Fruit fly (Drosophila melanogaster) whole organism, embryonic: Measurements from ENCODE around the gene COX7AL2.

Source experiments
- B-H1 ChIP-seq: fragments of 200-800 bp; sonication (Bioruptor generic); IDR thresholded peaks from 3 replicates; pipeline ENCODE4 v1.3.6; 2022; ENCODE audit warnings: missing biosample characterization, missing genetic modification characterization
- BEAF-32 ChIP-seq: fragments of 200-800 bp; sonication (Bioruptor generic); optimal IDR thresholded peaks from 3 replicates; lab custom pipeline; 2017; ENCODE audit warnings: missing biosample characterization, missing genetic modification characterization, mild to moderate bottlenecking, moderate library complexity, missing genetic modification reagents
- CG10462 ChIP-seq: fragments of 200-800 bp; sonication (Bioruptor generic); optimal IDR thresholded peaks from 2 replicates; lab custom pipeline; 2016; ENCODE audit warnings: missing biosample characterization, missing genetic modification characterization
- CG14050 ChIP-seq: fragments of 200-800 bp; sonication (Bioruptor generic); IDR thresholded peaks from 3 replicates; pipeline ENCODE4 v1.3.6; 2022; ENCODE audit warnings: missing biosample characterization, missing genetic modification characterization
- CG14965 ChIP-seq: fragments of 200-800 bp; sonication (Bioruptor generic); optimal IDR thresholded peaks from 2 replicates; lab custom pipeline; 2016; ENCODE audit warnings: missing biosample characterization, missing genetic modification characterization, borderline replicate concordance
- CG15011 ChIP-seq: fragments of 200-800 bp; sonication (Bioruptor generic); optimal IDR thresholded peaks from 3 replicates; lab custom pipeline; 2018; ENCODE audit warnings: missing biosample characterization, mild to moderate bottlenecking, missing genetic modification characterization
- CG1603 ChIP-seq: fragments of 200-800 bp; sonication (Bioruptor generic); optimal IDR thresholded peaks from 2 replicates; lab custom pipeline; 2019; ENCODE audit warnings: missing biosample characterization, mild to moderate bottlenecking, missing genetic modification characterization, moderate library complexity
- CG1647 ChIP-seq: fragments of 200-800 bp; sonication (Bioruptor generic); optimal IDR thresholded peaks from 3 replicates; lab custom pipeline; 2016; ENCODE audit warnings: missing biosample characterization, missing genetic modification characterization
- CG17328 ChIP-seq: fragments of 200-800 bp; sonication (Bioruptor generic); IDR thresholded peaks from 2 replicates; pipeline ENCODE4 v1.3.6; 2022; ENCODE audit warnings: missing biosample characterization, missing genetic modification characterization
- CG17361 ChIP-seq: fragments of 200-800 bp; sonication (Bioruptor generic); IDR thresholded peaks from 3 replicates; pipeline ENCODE4 v1.3.6; 2022; ENCODE audit warnings: missing biosample characterization, missing genetic modification characterization
- CG17385 ChIP-seq: fragments of 200-800 bp; sonication (Bioruptor generic); optimal IDR thresholded peaks from 3 replicates; lab custom pipeline; 2018; ENCODE audit warnings: missing biosample characterization, mild to moderate bottlenecking, missing genetic modification characterization
- CG17802 ChIP-seq: fragments of 200-800 bp; sonication (Bioruptor generic); optimal IDR thresholded peaks from 2 replicates; lab custom pipeline; 2018; ENCODE audit warnings: missing biosample characterization, mild to moderate bottlenecking, missing genetic modification characterization, moderate library complexity
- CG18764 ChIP-seq: fragments of 200-800 bp; sonication (Bioruptor generic); optimal IDR thresholded peaks from 3 replicates; lab custom pipeline; 2016; ENCODE audit warnings: missing biosample characterization, missing genetic modification characterization
- CG2129 ChIP-seq: fragments of 200-800 bp; sonication (Bioruptor generic); IDR thresholded peaks from 2 replicates; pipeline ENCODE4 v1.3.6; 2022; ENCODE audit warnings: missing biosample characterization, missing genetic modification characterization; ENCODE audit not compliant: partially characterized antibody
- CG33213 ChIP-seq: fragments of 200-800 bp; sonication (Bioruptor generic); optimal IDR thresholded peaks from 3 replicates; lab custom pipeline; 2016; ENCODE audit warnings: missing biosample characterization, missing genetic modification characterization
- CG33557 ChIP-seq: fragments of 200-800 bp; sonication (Bioruptor generic); optimal IDR thresholded peaks from 2 replicates; lab custom pipeline; 2019; ENCODE audit warnings: missing biosample characterization, mild to moderate bottlenecking, missing genetic modification characterization, moderate library complexity
- CG4617 ChIP-seq: fragments of 200-800 bp; sonication (Bioruptor generic); optimal IDR thresholded peaks from 3 replicates; lab custom pipeline; 2016; ENCODE audit warnings: missing biosample characterization, missing genetic modification characterization, borderline replicate concordance
- CG6765 ChIP-seq: fragments of 200-800 bp; sonication (Bioruptor generic); optimal IDR thresholded peaks from 3 replicates; lab custom pipeline; 2017; ENCODE audit warnings: missing biosample characterization, mild to moderate bottlenecking, missing genetic modification characterization
- CG9817 ChIP-seq: fragments of 200-800 bp; sonication (Bioruptor generic); optimal IDR thresholded peaks from 2 replicates; lab custom pipeline; 2018; ENCODE audit warnings: missing biosample characterization, mild to moderate bottlenecking, missing genetic modification characterization, moderate library complexity
- Camta ChIP-seq: fragments of 200-800 bp; sonication (Bioruptor generic); optimal IDR thresholded peaks from 2 replicates; lab custom pipeline; 2016; ENCODE audit warnings: missing biosample characterization, missing genetic modification characterization
- D19A ChIP-seq: fragments of 200-800 bp; optimal IDR thresholded peaks from 3 replicates; lab custom pipeline; 2019; ENCODE audit warnings: missing biosample characterization, mild to moderate bottlenecking, missing genetic modification characterization, moderate library complexity
- Dref ChIP-seq: fragments of 200-800 bp; sonication (Bioruptor generic); IDR thresholded peaks from 2 replicates; pipeline ENCODE4 v1.3.6; 2022; ENCODE audit warnings: missing biosample characterization, missing genetic modification characterization
- E2f1 ChIP-seq: fragments of 200-800 bp; sonication (Bioruptor generic); IDR thresholded peaks from 2 replicates; pipeline ENCODE4 v1.3.6; 2022; ENCODE audit warnings: missing biosample characterization, missing genetic modification characterization
- Gsc ChIP-seq: fragments of 200-800 bp; sonication (Bioruptor generic); IDR thresholded peaks from 2 replicates; pipeline ENCODE4 v1.3.6; 2022; ENCODE audit warnings: missing biosample characterization, missing genetic modification characterization
- Gug ChIP-seq: fragments of 200-800 bp; sonication (Bioruptor generic); IDR thresholded peaks from 4 replicates; pipeline ENCODE4 v1.3.6; 2022; ENCODE audit warnings: missing biosample characterization, missing genetic modification characterization
- HLHmδ ChIP-seq: fragments of 200-800 bp; sonication (Bioruptor generic); optimal IDR thresholded peaks from 2 replicates; lab custom pipeline; 2018; ENCODE audit warnings: missing biosample characterization, mild to moderate bottlenecking, missing genetic modification characterization, moderate library complexity
- Hey ChIP-seq: fragments of 200-800 bp; sonication (Bioruptor generic); optimal IDR thresholded peaks from 3 replicates; lab custom pipeline; 2018; ENCODE audit warnings: missing biosample characterization, mild to moderate bottlenecking, missing genetic modification characterization
- HmgD ChIP-seq: fragments of 200-800 bp; sonication (Bioruptor generic); optimal IDR thresholded peaks from 3 replicates; lab custom pipeline; 2016; ENCODE audit warnings: missing biosample characterization, missing genetic modification characterization
- NC2β ChIP-seq: fragments of 200-800 bp; sonication (Bioruptor generic); optimal IDR thresholded peaks from 2 replicates; lab custom pipeline; 2016; ENCODE audit warnings: missing biosample characterization, missing genetic modification characterization
- Oli ChIP-seq: fragments of 200-800 bp; sonication (Bioruptor generic); optimal IDR thresholded peaks from 2 replicates; lab custom pipeline; 2018; ENCODE audit warnings: missing biosample characterization, mild to moderate bottlenecking, missing genetic modification characterization, moderate library complexity
- Poxn ChIP-seq: fragments of 200-800 bp; sonication (Bioruptor generic); IDR thresholded peaks from 2 replicates; pipeline ENCODE4 v1.3.6; 2022; ENCODE audit warnings: missing biosample characterization, missing genetic modification characterization
- Ptx1 ChIP-seq: fragments of 200-800 bp; sonication (Bioruptor generic); IDR thresholded peaks from 2 replicates; pipeline ENCODE4 v1.3.6; 2022; ENCODE audit warnings: missing biosample characterization, missing genetic modification characterization
- Scr ChIP-seq: fragments of 200-800 bp; sonication (Bioruptor generic); IDR thresholded peaks from 2 replicates; pipeline ENCODE4 v1.3.6; 2022; ENCODE audit warnings: missing biosample characterization, missing genetic modification characterization; ENCODE audit not compliant: partially characterized antibody
- Vsx1 ChIP-seq: fragments of 200-800 bp; sonication (Bioruptor generic); optimal IDR thresholded peaks from 2 replicates; lab custom pipeline; 2017; ENCODE audit warnings: missing biosample characterization, mild to moderate bottlenecking, missing genetic modification characterization, missing genetic modification reagents
- chinmo ChIP-seq: fragments of 200-800 bp; sonication (Bioruptor generic); IDR thresholded peaks from 4 replicates; pipeline ENCODE4 v1.3.6; 2022; ENCODE audit warnings: missing biosample characterization, missing genetic modification characterization; ENCODE audit not compliant: partially characterized antibody
- chn ChIP-seq: fragments of 200-800 bp; sonication (Bioruptor generic); optimal IDR thresholded peaks from 2 replicates; lab custom pipeline; 2016; ENCODE audit warnings: missing biosample characterization, missing genetic modification characterization
- croc ChIP-seq: fragments of 200-800 bp; sonication (Bioruptor generic); conservative IDR thresholded peaks from 3 replicates; pipeline ENCODE4 v1.3.6; 2022; ENCODE audit warnings: missing biosample characterization, missing genetic modification characterization
- esg ChIP-seq: fragments of 200-800 bp; sonication (Bioruptor generic); conservative IDR thresholded peaks from 2 replicates; pipeline ENCODE4 v1.3.6; 2022; ENCODE audit warnings: missing biosample characterization, missing genetic modification characterization
- fd3F ChIP-seq: fragments of 200-800 bp; sonication (Bioruptor generic); optimal IDR thresholded peaks from 2 replicates; lab custom pipeline; 2018; ENCODE audit warnings: missing biosample characterization, mild to moderate bottlenecking, missing genetic modification characterization, moderate library complexity
- gcm ChIP-seq: fragments of 200-800 bp; sonication (Bioruptor generic); optimal IDR thresholded peaks from 2 replicates; lab custom pipeline; 2019; ENCODE audit warnings: missing biosample characterization, mild to moderate bottlenecking, missing genetic modification characterization, moderate library complexity
- h ChIP-seq: fragments of >200 bp; optimal IDR thresholded peaks from 2 replicates; lab custom pipeline; 2017
- hb ChIP-seq: fragments of 200-800 bp; sonication (Bioruptor generic); IDR thresholded peaks from 3 replicates; pipeline ENCODE4 v1.3.6; 2022; ENCODE audit warnings: missing biosample characterization, missing genetic modification characterization; ENCODE audit not compliant: partially characterized antibody
- kay ChIP-seq: fragments of 200-800 bp; sonication (Bioruptor generic); optimal IDR thresholded peaks from 2 replicates; lab custom pipeline; 2016; ENCODE audit warnings: missing biosample characterization, missing genetic modification characterization
- pnt ChIP-seq: fragments of 200-800 bp; sonication (Bioruptor generic); optimal IDR thresholded peaks from 3 replicates; lab custom pipeline; 2016; ENCODE audit warnings: missing biosample characterization, missing genetic modification characterization
- pros ChIP-seq: fragments of 200-800 bp; sonication (Bioruptor generic); optimal IDR thresholded peaks from 3 replicates; lab custom pipeline; 2019; ENCODE audit warnings: missing biosample characterization, mild to moderate bottlenecking, missing genetic modification characterization, moderate library complexity
- sc ChIP-seq, 3 experiments: fragments of >200 bp in 2 of 3; fragments of 200-800 bp in 1 of 3; sonication (Bioruptor generic) in 1 of 3; optimal IDR thresholded peaks; 2 replicates in 2 of 3; 3 replicates in 1 of 3; lab custom pipeline; 2017; ENCODE audit warnings: mild to moderate bottlenecking in 1 of 3, missing biosample characterization in 1 of 3, missing genetic modification characterization in 1 of 3, missing genetic modification reagents in 1 of 3
- tgo ChIP-seq: fragments of 200-800 bp; sonication (Bioruptor generic); IDR thresholded peaks from 3 replicates; pipeline ENCODE4 v1.3.6; 2022; ENCODE audit warnings: missing biosample characterization, missing genetic modification characterization
- zf30C ChIP-seq: fragments of 200-800 bp; sonication (Bioruptor generic); optimal IDR thresholded peaks from 3 replicates; lab custom pipeline; 2018; ENCODE audit warnings: missing biosample characterization, mild to moderate bottlenecking, missing genetic modification characterization

COX7AL2 gene

DNA sequence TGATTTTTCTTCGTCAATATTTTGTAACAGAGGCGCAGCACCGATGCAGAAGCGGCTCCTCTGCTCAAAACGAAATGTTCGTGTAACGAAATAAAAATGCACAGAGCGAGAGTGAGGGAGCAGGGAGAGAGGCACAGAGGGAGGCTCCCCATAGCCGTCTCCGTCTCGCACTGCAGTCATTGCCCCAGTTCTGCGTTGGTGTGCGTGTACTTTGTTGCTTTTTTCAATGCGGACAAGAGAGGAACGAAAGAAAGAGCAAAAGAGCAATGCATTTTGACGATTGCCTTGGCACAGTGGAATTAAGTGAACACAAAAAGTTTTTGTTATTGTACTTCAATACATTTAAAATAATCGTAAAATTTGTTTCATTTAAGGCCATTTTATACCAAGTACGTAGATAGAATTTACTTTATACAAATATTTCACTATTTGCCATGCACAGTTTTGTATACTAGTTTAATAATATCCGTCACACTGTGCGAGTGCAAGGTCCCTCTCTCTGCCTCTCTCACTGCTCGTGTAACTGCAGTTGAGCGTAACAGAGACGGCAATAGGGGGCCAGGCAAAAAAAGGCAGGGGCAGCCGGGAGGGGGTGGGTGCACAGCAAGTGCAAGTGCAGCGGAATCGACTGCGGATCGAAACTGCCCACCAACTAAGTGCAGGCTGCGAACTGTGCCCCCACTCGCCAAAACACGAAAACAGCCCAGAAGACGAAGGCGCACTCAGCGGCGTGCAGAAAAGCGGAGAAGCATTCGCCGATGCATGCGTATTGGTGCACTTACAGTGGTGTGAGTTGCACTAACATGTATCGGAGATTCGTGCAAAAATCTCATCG lies 4.5 kb upstream of the COX7AL2 start (continued):
- TF ChIP-seq CG18764 (GFP tag; lab: Kevin White, UChicago): peak; percentile 98
- no peak for TF ChIP-seq CG6765 (GFP tag; lab: Kevin White, UChicago)
- peak; percentile 76 for TF ChIP-seq fd3F (GFP tag; lab: Kevin White, UChicago)
- peak; percentile 100 for TF ChIP-seq gcm (GFP tag; lab: Kevin White, UChicago)
- peak; percentile 12 for TF ChIP-seq BEAF-32
- TF ChIP-seq pnt (GFP tag; lab: Kevin White, UChicago): peak; percentile 98
- peak; percentile 99 for TF ChIP-seq E2f1 (GFP tag; lab: Robert Waterston, UW)
- TF ChIP-seq kay (GFP tag; lab: Kevin White, UChicago): peak; percentile 98
- peak; percentile 98 for TF ChIP-seq B-H1 (GFP tag; lab: Robert Waterston, UW)
- peak; percentile 90 for TF ChIP-seq hb (GFP tag; lab: Robert Waterston, UW)
- peak; percentile 73; the same call in 1 of the 4 replicates for TF ChIP-seq chinmo (GFP tag; lab: Robert Waterston, UW)
- peak; percentile 98 for TF ChIP-seq CG14050
- peak; percentile 100 for TF ChIP-seq croc
- peak; percentile 99 for TF ChIP-seq CG33557 (GFP tag; lab: Kevin White, UChicago)
- TF ChIP-seq CG15011 (GFP tag; lab: Kevin White, UChicago): peak; percentile 95
- peak; percentile 98 for TF ChIP-seq CG4617
- peak; percentile 45 for TF ChIP-seq HLHmδ (GFP tag; lab: Kevin White, UChicago)
- TF ChIP-seq CG1647 (GFP tag; lab: Kevin White, UChicago): peak; percentile 96
- TF ChIP-seq CG17802 (tag; lab: Kevin White, UChicago): peak; percentile 93
- peak; percentile 99 for TF ChIP-seq CG17361
- TF ChIP-seq esg (GFP tag; lab: Robert Waterston, UW): peak; percentile 98
- peak; percentile 96 for TF ChIP-seq Gug (GFP tag; lab: Robert Waterston, UW)
- TF ChIP-seq Hey: peak; percentile 65
- peak; percentile 99 for TF ChIP-seq CG1603
- peak; percentile 98 for TF ChIP-seq CG33213 (GFP tag; lab: Kevin White, UChicago)
- no peak for TF ChIP-seq h (lab: Kevin White, UChicago)
- TF ChIP-seq zf30C (GFP tag; lab: Kevin White, UChicago): peak; percentile 3
- no peak for TF ChIP-seq Dref (GFP tag; lab: Robert Waterston, UW)
- peak; percentile 99 for TF ChIP-seq chn (GFP tag; lab: Kevin White, UChicago)
- TF ChIP-seq CG17385: peak; percentile 97
- peak; percentile 96 for TF ChIP-seq Vsx1 (GFP tag; lab: Kevin White, UChicago)
- TF ChIP-seq HmgD (GFP tag; lab: Kevin White, UChicago): peak; percentile 94
- TF ChIP-seq CG14965 (GFP tag; lab: Kevin White, UChicago): peak; percentile 85
- TF ChIP-seq sc (optimal IDR thresholded peaks at IDR 0.05; lab: Kevin White, UChicago): no peak
- TF ChIP-seq sc (GFP tag; optimal IDR thresholded peaks at IDR 0.05; lab: Kevin White, UChicago): peak; percentile 100
- peak; percentile 98 for TF ChIP-seq Ptx1 (GFP tag; lab: Robert Waterston, UW)
- peak; percentile 98 for TF ChIP-seq D19A (tag; lab: Kevin White, UChicago)
- TF ChIP-seq CG17328 (GFP tag; lab: Robert Waterston, UW): peak; percentile 100
- TF ChIP-seq Camta: peak; percentile 99
- TF ChIP-seq Scr: peak; percentile 55; the same call in 1 of the 2 replicates
- peak; percentile 87 for TF ChIP-seq CG9817 (tag; lab: Kevin White, UChicago)
- peak; percentile 99 for TF ChIP-seq Oli (tag; lab: Kevin White, UChicago)
- TF ChIP-seq CG2129 (GFP tag; lab: Robert Waterston, UW): 0 out of 2 replicates have a peak, but pooled peaks have one; percentile 33
- peak; percentile 99 for TF ChIP-seq CG10462
- peak; percentile 98 for TF ChIP-seq Gsc (GFP tag; lab: Robert Waterston, UW)
- peak; percentile 77 for TF ChIP-seq pros
- peak; percentile 98 for TF ChIP-seq tgo (GFP tag; lab: Robert Waterston, UW)
- TF ChIP-seq NC2β (GFP tag; lab: Kevin White, UChicago): peak; percentile 99
- no peak for TF ChIP-seq Poxn (GFP tag; lab: Robert Waterston, UW)
